Worm (Caenorhabditis elegans): Measurements from ENCODE around the gene ZK813.7.

Gene ZK813.7

ce11 chrX:3408717-3409303, 35.8 kb upstream of the ZK813.7 start:
- TF ChIP-seq ceh-34 (tag; optimal IDR thresholded peaks at IDR 0.05), result no peak
- no peak for TF ChIP-seq ceh-6 (GFP tag; optimal IDR thresholded peaks at IDR 0.05)
- TF ChIP-seq pag-3 (tag; optimal IDR thresholded peaks at IDR 0.05; ENCODE audit: borderline replicate concordance), result no peak
- no peak for TF ChIP-seq K09A11.1 (tag; optimal IDR thresholded peaks at IDR 0.05; ENCODE audit: insufficient read depth)
- no peak for TF ChIP-seq lim-6 (tag; optimal IDR thresholded peaks at IDR 0.05)

DNA sequence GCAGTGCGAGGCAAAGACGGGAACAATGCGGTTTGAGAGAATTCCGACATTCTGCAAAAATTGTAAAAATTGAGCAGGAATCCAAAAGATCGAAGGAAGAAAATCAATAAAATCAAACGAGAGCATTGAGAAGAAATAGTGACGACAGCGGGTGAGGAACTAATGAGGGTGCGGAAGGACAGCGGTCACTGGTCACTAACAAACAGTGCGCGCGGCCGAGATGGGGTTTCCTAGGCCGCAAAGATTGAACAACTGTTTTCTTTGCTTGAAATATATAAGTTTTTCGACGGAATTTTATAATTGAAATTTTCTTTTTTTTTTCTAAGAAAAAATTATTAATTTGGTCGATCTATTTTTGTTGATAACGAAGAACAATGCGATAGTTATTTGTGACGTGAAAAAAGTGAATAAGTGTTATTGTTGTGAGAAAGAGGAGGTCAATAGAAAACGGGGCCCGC, 33.0 kb upstream of the ZK813.7 start, which contains the start of gene unc-78:
Gene unc-78 (minus strand): TSS at position 51 of the 458 bp plus-strand sequence.
- TF ChIP-seq tbx-2 (tag; optimal IDR thresholded peaks at IDR 0.05), result peak; percentile 25
- TF ChIP-seq ceh-14 (tag; optimal IDR thresholded peaks at IDR 0.05), result no peak
- peak; percentile 13 for TF ChIP-seq C08G9.2 (tag; optimal IDR thresholded peaks at IDR 0.05)
- TF ChIP-seq ceh-2 (tag; optimal IDR thresholded peaks at IDR 0.05), result peak; percentile 16
- peak; percentile 6 for TF ChIP-seq ceh-31 (tag; optimal IDR thresholded peaks at IDR 0.05)
- TF ChIP-seq ref-2 (tag; optimal IDR thresholded peaks at IDR 0.05), result no peak

DNA sequence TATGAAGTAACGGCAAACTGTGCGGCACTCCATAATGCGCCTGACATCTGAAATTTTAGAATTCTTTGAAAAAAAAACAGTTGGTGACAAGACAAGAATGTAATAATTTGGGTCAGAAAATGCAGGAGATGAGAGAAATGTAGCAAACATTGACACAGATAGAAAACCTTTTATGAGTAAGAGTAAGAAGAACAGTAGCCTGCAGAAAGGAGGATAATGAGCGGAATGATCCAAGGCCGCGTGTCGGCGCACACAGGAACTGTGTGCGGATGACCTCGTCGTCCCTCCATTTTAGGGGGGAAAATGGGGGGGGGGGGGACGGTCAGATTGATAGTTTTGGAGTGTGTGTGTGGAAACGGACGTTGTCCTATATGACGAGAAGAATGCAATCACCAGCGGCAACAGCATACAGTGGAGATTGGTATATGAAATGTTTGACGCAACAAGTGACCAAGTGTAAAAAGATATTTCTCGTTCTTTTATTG, 29.9 kb upstream of the ZK813.7 start, which contains the start of gene dhs-27:
Gene dhs-27 (minus strand): TSS at position 51 of the 485 bp plus-strand sequence.
- TF ChIP-seq pha-4 (tag; optimal IDR thresholded peaks at IDR 0.05) (no peak), ets-4 (tag; optimal IDR thresholded peaks at IDR 0.05) (no peak), K09A11.1 (tag; optimal IDR thresholded peaks at IDR 0.05; ENCODE audit: insufficient read depth) (no peak), ceh-14 (tag; optimal IDR thresholded peaks at IDR 0.05) (no peak), ceh-22 (tag; optimal IDR thresholded peaks at IDR 0.05) (no peak), unc-3 (GFP tag; conservative IDR thresholded peaks at IDR 0.05) (no peak), unc-3 (tag; optimal IDR thresholded peaks at IDR 0.05) (no peak), tbx-2 (tag; optimal IDR thresholded peaks at IDR 0.05) (no peak), ref-2 (tag; optimal IDR thresholded peaks at IDR 0.05) (no peak), hlh-6 (tag; optimal IDR thresholded peaks at IDR 0.05) (no peak), ttx-3 (tag; optimal IDR thresholded peaks at IDR 0.05) (no peak), lin-11 (tag; optimal IDR thresholded peaks at IDR 0.05) (no peak), nhr-232 (tag; optimal IDR thresholded peaks at IDR 0.05) (no peak), hlh-15 (tag; optimal IDR thresholded peaks at IDR 0.05) (no peak), ahr-1 (tag; optimal IDR thresholded peaks at IDR 0.05) (no peak), madf-2 (tag; optimal IDR thresholded peaks at IDR 0.05) (no peak), fkh-6 (tag; optimal IDR thresholded peaks at IDR 0.05) (no peak), ceh-45 (GFP tag; IDR thresholded peaks at IDR 0.05) (no peak), pag-3 (tag; optimal IDR thresholded peaks at IDR 0.05; ENCODE audit: borderline replicate concordance) (no peak), C08G9.2 (tag; optimal IDR thresholded peaks at IDR 0.05) (no peak)

ce11 chrX:3416063-3416462, 28.6 kb upstream of the ZK813.7 start:
- TF ChIP-seq ceh-6 (GFP tag; optimal IDR thresholded peaks at IDR 0.05), result no peak
- TF ChIP-seq hlh-8 (tag; optimal IDR thresholded peaks at IDR 0.05), result no peak
- no peak for TF ChIP-seq eyg-1 (tag; optimal IDR thresholded peaks at IDR 0.05)

DNA sequence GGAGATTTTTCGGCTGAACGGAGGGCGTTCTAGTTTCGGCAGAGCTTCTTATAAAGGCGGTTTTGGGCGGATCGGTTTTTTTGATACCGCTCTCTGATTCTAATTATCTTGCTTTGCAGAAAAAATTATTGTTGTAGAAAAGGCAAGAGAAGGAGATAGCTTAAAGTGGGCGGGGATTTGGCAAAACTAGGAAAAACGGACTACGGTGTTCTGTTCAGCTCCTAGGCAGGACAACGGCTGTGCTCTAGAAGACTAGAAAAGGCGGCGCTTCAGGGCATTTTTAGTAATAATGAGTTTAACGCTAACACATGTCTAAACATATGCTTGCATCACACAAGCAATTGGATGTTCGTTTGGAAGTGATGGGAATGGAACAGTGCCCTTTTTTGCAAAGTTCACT, 25.5 kb upstream of the ZK813.7 start, which contains the start of gene C04F6.7:
Gene C04F6.7 (minus strand): TSS at position 101 of the 400 bp plus-strand sequence.
- TF ChIP-seq pqm-1 (tag; optimal IDR thresholded peaks at IDR 0.05), result no peak
- TF ChIP-seq ceh-30 (tag; optimal IDR thresholded peaks at IDR 0.05), result no peak
- TF ChIP-seq pag-3 (tag; optimal IDR thresholded peaks at IDR 0.05; ENCODE audit: borderline replicate concordance), result no peak
- TF ChIP-seq ceh-34 (tag; optimal IDR thresholded peaks at IDR 0.05), result no peak
- TF ChIP-seq mec-3 (tag; optimal IDR thresholded peaks at IDR 0.05; ENCODE audit: borderline replicate concordance), result no peak
- TF ChIP-seq tbx-7 (tag; optimal IDR thresholded peaks at IDR 0.05), result no peak
- no peak for TF ChIP-seq ceh-48 (tag; optimal IDR thresholded peaks at IDR 0.05)
- TF ChIP-seq fkh-10 (GFP tag; optimal IDR thresholded peaks at IDR 0.05), result no peak
- no peak for TF ChIP-seq hlh-8 (tag; optimal IDR thresholded peaks at IDR 0.05)
- TF ChIP-seq ceh-45 (GFP tag; IDR thresholded peaks at IDR 0.05), result no peak
- no peak for TF ChIP-seq rnt-1 (tag; optimal IDR thresholded peaks at IDR 0.05)
- TF ChIP-seq ceh-2 (tag; optimal IDR thresholded peaks at IDR 0.05), result no peak
- no peak for TF ChIP-seq dve-1 (tag; optimal IDR thresholded peaks at IDR 0.05)
- no peak for TF ChIP-seq eyg-1 (tag; optimal IDR thresholded peaks at IDR 0.05)

Data from whole organism, late embryonic.